Worm (Caenorhabditis elegans): ENCODE data around the gene AH9.3.

Gene AH9.3

DNA sequence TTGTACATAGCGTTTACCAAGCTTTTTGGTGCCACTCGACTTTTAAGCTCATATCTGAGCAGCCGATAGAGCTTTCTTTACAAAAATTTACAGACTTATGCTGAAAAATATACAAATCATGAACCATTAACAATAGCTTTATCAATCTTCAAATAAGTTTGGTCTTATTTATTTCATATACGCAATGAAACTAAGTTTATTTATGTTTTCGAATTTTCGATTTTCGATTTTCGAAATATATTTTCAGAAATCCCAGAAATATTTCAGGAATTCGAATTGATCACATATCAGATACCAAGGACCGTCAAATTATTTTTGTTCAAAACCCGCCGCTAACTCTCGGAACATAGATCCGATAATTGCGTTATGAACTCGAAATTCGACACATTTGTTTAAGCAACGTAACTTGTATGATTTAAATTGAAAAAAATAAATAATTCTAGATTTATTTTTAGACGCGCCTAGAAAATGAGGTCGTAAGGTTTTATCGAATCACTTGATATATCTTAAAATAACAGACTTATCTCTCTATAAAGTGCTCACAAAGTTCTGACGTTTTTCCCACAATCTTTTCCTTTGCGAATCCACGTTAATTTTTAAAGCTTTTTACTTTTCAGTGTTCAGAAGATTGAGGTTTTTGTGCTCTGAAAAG is 19.6 kb downstream of the AH9.3 start:
- peak; percentile 60 for TF ChIP-seq aly-2 (tag; optimal IDR thresholded peaks at IDR 0.05)
- TF ChIP-seq nhr-77 (tag; optimal IDR thresholded peaks at IDR 0.05), result peak; percentile 81
- no peak for TF ChIP-seq ZK546.5 (tag; optimal IDR thresholded peaks at IDR 0.05)

DNA sequence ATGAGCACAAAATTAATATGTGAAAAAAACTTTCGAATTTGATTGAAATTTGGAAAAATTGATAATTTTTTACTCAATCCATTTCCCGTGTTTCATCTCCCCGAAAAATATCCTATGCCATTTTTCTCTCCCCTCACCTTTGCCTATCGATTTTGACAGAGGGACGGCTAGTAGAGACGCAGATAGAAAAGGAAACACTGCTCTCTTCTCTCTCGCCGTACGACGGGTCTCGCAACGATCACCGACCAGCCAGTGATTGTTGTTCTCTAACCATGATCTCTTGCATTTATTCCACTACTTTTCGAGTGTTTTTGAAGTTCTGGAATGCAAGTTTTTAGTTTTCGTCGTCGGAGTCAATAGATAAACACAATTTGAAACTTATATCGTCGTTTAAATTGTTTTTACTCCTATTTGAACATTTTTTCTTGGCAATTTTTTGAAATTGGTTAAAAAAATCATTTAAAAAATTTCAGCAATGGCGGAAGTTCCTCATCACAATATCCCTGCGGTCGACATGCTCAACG is 23.4 kb downstream of the AH9.3 start, which contains the start of gene vha-15:
TSS of gene vha-15 (plus strand) at position 474 of the 524 bp plus-strand sequence.
- TF ChIP-seq nhr-12 (tag; optimal IDR thresholded peaks at IDR 0.05), result no peak
- TF ChIP-seq elt-1 (tag; optimal IDR thresholded peaks at IDR 0.05), result peak; percentile 7
- TF ChIP-seq jun-1 (tag; optimal IDR thresholded peaks at IDR 0.05), result peak; percentile 9
- peak; percentile 3 for TF ChIP-seq egl-5 (tag; optimal IDR thresholded peaks at IDR 0.05)
- TF ChIP-seq snpc-4 (tag; optimal IDR thresholded peaks at IDR 0.05), result peak; percentile 68
- TF ChIP-seq pqm-1 (tag; optimal IDR thresholded peaks at IDR 0.05), result peak; percentile 62
- TF ChIP-seq nhr-25 (tag; optimal IDR thresholded peaks at IDR 0.05), result peak; percentile 93
- TF ChIP-seq skn-1 (tag; optimal IDR thresholded peaks at IDR 0.05), result peak; percentile 37
- peak; percentile 85 for TF ChIP-seq lin-39 (tag; optimal IDR thresholded peaks at IDR 0.05)
- TF ChIP-seq daf-12 (tag; optimal IDR thresholded peaks at IDR 0.05), result no peak
- TF ChIP-seq aly-2 (tag; optimal IDR thresholded peaks at IDR 0.05), result no peak
- TF ChIP-seq tbx-2 (tag; optimal IDR thresholded peaks at IDR 0.05), result no peak
- peak; percentile 49 for TF ChIP-seq R02D3.7 (tag; optimal IDR thresholded peaks at IDR 0.05)
- TF ChIP-seq sea-2 (GFP tag; optimal IDR thresholded peaks at IDR 0.05), result peak; percentile 26
- TF ChIP-seq nhr-43 (tag; optimal IDR thresholded peaks at IDR 0.05; ENCODE audit: poor library complexity, severe bottlenecking), result peak; percentile 48
- TF ChIP-seq ceh-28 (tag; optimal IDR thresholded peaks at IDR 0.05), result peak; percentile 93
- no peak for TF ChIP-seq fos-1 (tag; optimal IDR thresholded peaks at IDR 0.05)
- no peak for TF ChIP-seq ztf-11 (tag; optimal IDR thresholded peaks at IDR 0.05)
- TF ChIP-seq ZK546.5 (tag; optimal IDR thresholded peaks at IDR 0.05), result peak; percentile 18
- peak; percentile 95 for TF ChIP-seq nfya-1 (tag; optimal IDR thresholded peaks at IDR 0.05; ENCODE audit: insufficient read depth)
- TF ChIP-seq eor-1 (tag; optimal IDR thresholded peaks at IDR 0.05), result no peak
- TF ChIP-seq fkh-10 (GFP tag; optimal IDR thresholded peaks at IDR 0.05), result peak; percentile 46
- TF ChIP-seq ceh-16 (tag; optimal IDR thresholded peaks at IDR 0.05), result no peak
- TF ChIP-seq lin-15B (tag; optimal IDR thresholded peaks at IDR 0.05), result peak; percentile 75
- peak; percentile 86 for TF ChIP-seq pha-4 (tag; optimal IDR thresholded peaks at IDR 0.05)
- no peak for TF ChIP-seq nhr-28 (tag; optimal IDR thresholded peaks at IDR 0.05)
- peak; percentile 73 for TF ChIP-seq nhr-23 (tag; optimal IDR thresholded peaks at IDR 0.05)
- peak; percentile 65 for TF ChIP-seq hmg-11 (tag; optimal IDR thresholded peaks at IDR 0.05)
- peak; percentile 63 for TF ChIP-seq elt-2 (tag; optimal IDR thresholded peaks at IDR 0.05)
- no peak for TF ChIP-seq zag-1 (tag; optimal IDR thresholded peaks at IDR 0.05)

DNA sequence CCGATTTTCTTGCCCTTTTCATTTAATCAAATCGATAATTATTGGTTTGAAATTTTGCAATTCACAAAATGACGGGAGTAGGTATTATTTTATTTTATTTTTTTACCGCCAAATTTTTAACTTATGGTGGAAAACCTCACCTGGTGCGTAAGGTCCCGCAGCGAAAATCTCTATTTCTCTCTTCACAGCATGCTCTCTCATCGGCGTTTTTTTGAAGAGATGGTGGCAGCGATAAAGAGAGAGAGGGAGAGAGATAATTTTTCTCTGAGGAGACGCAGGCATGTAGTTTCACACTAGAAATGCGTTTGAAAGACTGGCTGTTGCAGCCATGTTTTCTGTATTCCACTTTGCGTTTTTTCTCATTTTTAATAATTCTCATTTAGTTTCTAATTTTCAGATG is 27.0 kb downstream of the AH9.3 start, which contains the start of gene T14F9.2:
TSS of gene T14F9.2 (plus strand) at position 396 of the 400 bp plus-strand sequence.
- TF ChIP-seq skn-1 (tag; optimal IDR thresholded peaks at IDR 0.05) (no peak), nhr-28 (tag; optimal IDR thresholded peaks at IDR 0.05) (no peak), nhr-237 (tag; optimal IDR thresholded peaks at IDR 0.05) (no peak), nhr-67 (tag; optimal IDR thresholded peaks at IDR 0.05) (no peak), nhr-23 (tag; optimal IDR thresholded peaks at IDR 0.05) (peak; percentile 18), ztf-11 (tag; optimal IDR thresholded peaks at IDR 0.05) (no peak), aly-2 (tag; optimal IDR thresholded peaks at IDR 0.05) (no peak), lin-39 (tag; optimal IDR thresholded peaks at IDR 0.05) (no peak), nhr-43 (tag; optimal IDR thresholded peaks at IDR 0.05; ENCODE audit: poor library complexity, severe bottlenecking) (peak; percentile 28), unc-62 (GFP tag; optimal IDR thresholded peaks at IDR 0.05) (no peak), sea-2 (GFP tag; optimal IDR thresholded peaks at IDR 0.05) (no peak), tbx-2 (tag; optimal IDR thresholded peaks at IDR 0.05) (no peak), ceh-28 (tag; optimal IDR thresholded peaks at IDR 0.05) (no peak), fkh-10 (GFP tag; optimal IDR thresholded peaks at IDR 0.05) (no peak), pha-4 (tag; optimal IDR thresholded peaks at IDR 0.05) (peak; percentile 67), ztf-4 (tag; optimal IDR thresholded peaks at IDR 0.05) (no peak), egl-5 (tag; optimal IDR thresholded peaks at IDR 0.05) (no peak), ceh-9 (tag; optimal IDR thresholded peaks at IDR 0.05) (no peak), daf-12 (tag; optimal IDR thresholded peaks at IDR 0.05) (no peak), R02D3.7 (tag; optimal IDR thresholded peaks at IDR 0.05) (no peak), snpc-4 (tag; optimal IDR thresholded peaks at IDR 0.05) (peak; percentile 23), hmg-11 (tag; optimal IDR thresholded peaks at IDR 0.05) (peak; percentile 73), pqm-1 (tag; optimal IDR thresholded peaks at IDR 0.05) (no peak), fkh-2 (tag; optimal IDR thresholded peaks at IDR 0.05) (no peak), eor-1 (tag; optimal IDR thresholded peaks at IDR 0.05) (no peak), mdl-1 (tag; optimal IDR thresholded peaks at IDR 0.05) (no peak), jun-1 (tag; optimal IDR thresholded peaks at IDR 0.05) (no peak), nfya-1 (tag; optimal IDR thresholded peaks at IDR 0.05; ENCODE audit: insufficient read depth) (peak; percentile 74), nhr-76 (tag; optimal IDR thresholded peaks at IDR 0.05) (no peak), lin-15B (tag; optimal IDR thresholded peaks at IDR 0.05) (peak; percentile 32), nhr-25 (tag; optimal IDR thresholded peaks at IDR 0.05) (peak; percentile 26), elt-1 (tag; optimal IDR thresholded peaks at IDR 0.05) (peak; percentile 51), lsy-12 (tag; optimal IDR thresholded peaks at IDR 0.05) (no peak), elt-3 (tag; optimal IDR thresholded peaks at IDR 0.05) (no peak), nhr-11 (tag; optimal IDR thresholded peaks at IDR 0.05) (no peak), unc-39 (tag; optimal IDR thresholded peaks at IDR 0.05) (no peak), zag-1 (tag; optimal IDR thresholded peaks at IDR 0.05) (no peak), ceh-82 (tag; optimal IDR thresholded peaks at IDR 0.05) (no peak), nhr-12 (tag; optimal IDR thresholded peaks at IDR 0.05) (no peak)
